Fruit fly (Drosophila melanogaster) whole organism, embryonic: Measurements from ENCODE around the gene NimB4.

Experiments used
- ATbp ChIP-seq: fragments of 200-800 bp; sonication (Bioruptor generic); optimal IDR thresholded peaks from 2 replicates; lab custom pipeline; 2017; ENCODE audit warnings: missing biosample characterization, mild to moderate bottlenecking, missing genetic modification characterization, missing genetic modification reagents
- Asciz ChIP-seq: fragments of 200-800 bp; sonication (Bioruptor generic); optimal IDR thresholded peaks from 2 replicates; lab custom pipeline; 2017; ENCODE audit warnings: missing biosample characterization, mild to moderate bottlenecking, missing genetic modification characterization, missing genetic modification reagents
- B-H1 ChIP-seq: fragments of 200-800 bp; sonication (Bioruptor generic); IDR thresholded peaks from 3 replicates; pipeline ENCODE4 v1.3.6; 2022; ENCODE audit warnings: missing biosample characterization, missing genetic modification characterization
- Blimp-1 ChIP-seq: fragments of 200-800 bp; sonication (Bioruptor generic); optimal IDR thresholded peaks from 3 replicates; lab custom pipeline; 2018; ENCODE audit warnings: missing biosample characterization, missing genetic modification characterization, mild to moderate bottlenecking, moderate library complexity, missing genetic modification reagents
- CG10979 ChIP-seq: fragments of 200-800 bp; sonication (Bioruptor generic); optimal IDR thresholded peaks from 2 replicates; lab custom pipeline; 2018; ENCODE audit warnings: missing biosample characterization, mild to moderate bottlenecking, missing genetic modification characterization, moderate library complexity
- CG11696 ChIP-seq: fragments of 200-800 bp; sonication (Bioruptor generic); IDR thresholded peaks from 2 replicates; pipeline ENCODE4 v1.3.6; 2022; ENCODE audit warnings: missing biosample characterization, missing genetic modification characterization
- CG12299 ChIP-seq: fragments of 200-800 bp; sonication (Bioruptor generic); optimal IDR thresholded peaks from 2 replicates; lab custom pipeline; 2018; ENCODE audit warnings: missing biosample characterization, mild to moderate bottlenecking, missing genetic modification characterization
- CG15601 ChIP-seq: fragments of 200-800 bp; sonication (Bioruptor generic); optimal IDR thresholded peaks from 3 replicates; lab custom pipeline; 2019; ENCODE audit warnings: missing biosample characterization, mild to moderate bottlenecking, missing genetic modification characterization, moderate library complexity
- CG18764 ChIP-seq: fragments of 200-800 bp; sonication (Bioruptor generic); optimal IDR thresholded peaks from 3 replicates; lab custom pipeline; 2016; ENCODE audit warnings: missing biosample characterization, missing genetic modification characterization
- CG2678 ChIP-seq: fragments of 200-800 bp; sonication (Bioruptor generic); optimal IDR thresholded peaks from 3 replicates; lab custom pipeline; 2019; ENCODE audit warnings: missing biosample characterization, mild to moderate bottlenecking, missing genetic modification characterization, moderate library complexity
- CG31388 ChIP-seq: fragments of 200-800 bp; sonication (Bioruptor generic); optimal IDR thresholded peaks from 2 replicates; lab custom pipeline; 2016; ENCODE audit warnings: missing biosample characterization, missing genetic modification characterization
- CG32532 ChIP-seq: fragments of 200-800 bp; sonication (Bioruptor generic); IDR thresholded peaks from 2 replicates; pipeline ENCODE4 v1.3.6; 2022; ENCODE audit warnings: missing biosample characterization, missing genetic modification characterization
- CG33213 ChIP-seq: fragments of 200-800 bp; sonication (Bioruptor generic); optimal IDR thresholded peaks from 3 replicates; lab custom pipeline; 2016; ENCODE audit warnings: missing biosample characterization, missing genetic modification characterization
- CG7556 ChIP-seq: fragments of 200-800 bp; sonication (Bioruptor generic); optimal IDR thresholded peaks from 2 replicates; lab custom pipeline; 2017; ENCODE audit warnings: missing biosample characterization, mild to moderate bottlenecking, missing genetic modification characterization
- CG7839 ChIP-seq: fragments of 200-800 bp; sonication (Bioruptor generic); optimal IDR thresholded peaks from 3 replicates; lab custom pipeline; 2018; ENCODE audit warnings: missing biosample characterization, mild to moderate bottlenecking, missing genetic modification characterization, moderate library complexity
- CrebB ChIP-seq: fragments of 200-800 bp; sonication (Bioruptor generic); optimal IDR thresholded peaks from 3 replicates; lab custom pipeline; 2018; ENCODE audit warnings: missing biosample characterization, mild to moderate bottlenecking, missing genetic modification characterization
- D19A ChIP-seq: fragments of 200-800 bp; optimal IDR thresholded peaks from 3 replicates; lab custom pipeline; 2019; ENCODE audit warnings: missing biosample characterization, mild to moderate bottlenecking, missing genetic modification characterization, moderate library complexity
- D19B ChIP-seq: fragments of 200-800 bp; sonication (Bioruptor generic); optimal IDR thresholded peaks from 2 replicates; lab custom pipeline; 2017; ENCODE audit warnings: missing biosample characterization, mild to moderate bottlenecking, missing genetic modification characterization
- Drgx ChIP-seq: fragments of 200-800 bp; sonication (Bioruptor generic); IDR thresholded peaks from 2 replicates; pipeline ENCODE4 v1.3.6; 2022; ENCODE audit warnings: missing biosample characterization, missing genetic modification characterization
- Ets97D ChIP-seq: fragments of 200-800 bp; sonication (Bioruptor generic); optimal IDR thresholded peaks from 3 replicates; lab custom pipeline; 2016; ENCODE audit warnings: missing biosample characterization, missing genetic modification characterization
- Myb ChIP-seq: fragments of 200-800 bp; sonication (Bioruptor generic); optimal IDR thresholded peaks from 2 replicates; lab custom pipeline; 2016; ENCODE audit warnings: missing biosample characterization, missing genetic modification characterization
- PHDP ChIP-seq: fragments of 200-800 bp; sonication (Bioruptor generic); optimal IDR thresholded peaks from 3 replicates; lab custom pipeline; 2018; ENCODE audit warnings: missing biosample characterization, mild to moderate bottlenecking, missing genetic modification characterization, moderate library complexity
- Stat92E ChIP-seq, 3 experiments: fragments of >200 bp in 2 of 3; fragments of 200-800 bp in 1 of 3; sonication (Bioruptor generic) in 1 of 3; optimal IDR thresholded peaks; 2 replicates each; lab custom pipeline; 2017 to 2019; ENCODE audit warnings: missing biosample characterization in 3 of 3, missing genetic modification characterization in 3 of 3, mild to moderate bottlenecking in 1 of 3, moderate library complexity in 1 of 3
- Xrp1 ChIP-seq: fragments of 200-800 bp; sonication (Bioruptor generic); IDR thresholded peaks from 2 replicates; pipeline ENCODE4 v1.3.6; 2022; ENCODE audit warnings: missing biosample characterization, missing genetic modification characterization
- YL-1 ChIP-seq: fragments of 200-800 bp; sonication (Bioruptor generic); optimal IDR thresholded peaks from 3 replicates; lab custom pipeline; 2017; ENCODE audit warnings: missing biosample characterization, mild to moderate bottlenecking, missing genetic modification characterization
- ase ChIP-seq: fragments of 200-800 bp; sonication (Bioruptor generic); IDR thresholded peaks from 3 replicates; pipeline ENCODE4 v1.3.6; 2022; ENCODE audit warnings: missing biosample characterization, missing genetic modification characterization
- bab2 ChIP-seq: fragments of 200-800 bp; sonication (Bioruptor generic); optimal IDR thresholded peaks from 2 replicates; lab custom pipeline; 2016; ENCODE audit warnings: missing biosample characterization, missing genetic modification characterization
- kah ChIP-seq: fragments of 200-800 bp; sonication (Bioruptor generic); optimal IDR thresholded peaks from 2 replicates; lab custom pipeline; 2018; ENCODE audit warnings: missing biosample characterization, mild to moderate bottlenecking, missing genetic modification characterization
- mam ChIP-seq: fragments of 200-800 bp; sonication (Bioruptor generic); optimal IDR thresholded peaks from 3 replicates; lab custom pipeline; 2016; ENCODE audit warnings: missing biosample characterization, missing genetic modification characterization
- pho ChIP-seq: fragments of 200-800 bp; sonication (Bioruptor generic); optimal IDR thresholded peaks from 2 replicates; lab custom pipeline; 2016; ENCODE audit warnings: missing biosample characterization, missing genetic modification characterization
- schlank ChIP-seq: fragments of 200-800 bp; sonication (Bioruptor generic); optimal IDR thresholded peaks from 2 replicates; lab custom pipeline; 2018; ENCODE audit warnings: missing biosample characterization, mild to moderate bottlenecking, missing genetic modification characterization
- sens ChIP-seq: fragments of 200-800 bp; sonication (Bioruptor generic); peaks from one replicate; lab custom pipeline; 2016; ENCODE audit warnings: missing biosample characterization, missing genetic modification characterization
- trh ChIP-seq: fragments of 200-800 bp; sonication (Bioruptor generic); optimal IDR thresholded peaks from 2 replicates; lab custom pipeline; 2016; ENCODE audit warnings: missing biosample characterization, missing genetic modification characterization
- ttk ChIP-seq: fragments of 200-800 bp; sonication (Bioruptor generic); IDR thresholded peaks from 2 replicates; pipeline ENCODE4 v2.1.2; 2022; ENCODE audit warnings: missing biosample characterization, missing genetic modification characterization
- unc-4 ChIP-seq: fragments of 200-800 bp; sonication (Bioruptor generic); IDR thresholded peaks from 2 replicates; pipeline ENCODE4 v1.3.6; 2022; ENCODE audit warnings: missing biosample characterization, missing genetic modification characterization; ENCODE audit not compliant: partially characterized antibody

Gene NimB4

dm6 chr2L:13977073-13977472, 7.3 kb upstream of the NimB4 start, which contains the start of gene Cyp28a5 (continued):
- TF ChIP-seq CG32532 (peak; percentile 29; the same call in 1 of the 2 replicates), YL-1 (no peak), Blimp-1 (GFP tag; lab: Kevin White, UChicago) (peak; percentile 13)
- TF ChIP-seq, all 482 proteins: peak for 12

DNA sequence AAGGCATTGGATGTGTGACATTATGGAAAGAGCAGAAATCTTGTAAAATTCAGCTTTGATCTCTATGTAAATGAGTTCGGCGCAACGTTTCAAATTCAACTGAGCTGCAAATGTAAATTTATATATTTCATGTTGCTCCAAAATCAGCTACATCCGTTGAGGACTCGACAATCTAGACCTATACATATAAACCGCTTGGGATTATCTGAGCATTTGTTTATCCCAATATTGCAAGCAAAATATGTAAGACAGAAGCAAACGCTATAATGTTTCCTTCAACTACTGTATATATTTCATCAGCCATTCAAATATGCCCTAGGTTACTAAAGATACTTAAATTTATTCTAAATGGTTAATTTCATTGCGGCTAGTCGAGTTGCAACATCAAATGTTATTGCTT, 6.9 kb upstream of the NimB4 start, which contains the start of gene NimC1:
TSS of gene NimC1 (minus strand) at position 101 of the 400 bp plus-strand sequence.
- TF ChIP-seq ttk (GFP tag; lab: Robert Waterston, UW) (no peak), sens (GFP tag; lab: Kevin White, UChicago) (peak; percentile 50)

DNA sequence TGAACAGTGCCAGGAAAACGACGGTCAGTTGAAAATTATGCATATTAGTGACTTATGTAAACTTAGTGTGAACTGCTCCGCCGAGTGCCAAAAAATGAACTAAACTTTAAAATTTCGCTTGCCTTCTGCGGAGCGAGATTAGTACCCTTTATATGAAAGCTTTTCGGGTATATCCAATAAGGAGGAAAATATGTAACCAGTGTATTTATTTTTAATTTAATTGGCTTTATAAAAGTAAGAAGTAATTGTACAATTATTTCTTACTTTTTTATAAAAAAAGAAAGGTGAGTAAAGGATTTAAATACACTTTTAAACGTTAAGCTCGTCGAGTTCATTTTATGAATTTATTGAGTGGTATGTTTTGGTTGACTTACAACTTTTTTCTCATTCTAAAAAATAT, 3.1 kb upstream of the NimB4 start, which contains the start of gene He:
TSS of gene He (minus strand) at position 101 of the 400 bp plus-strand sequence.
- TF ChIP-seq Asciz (no peak), Xrp1 (GFP tag; lab: Robert Waterston, UW) (no peak), B-H1 (GFP tag; lab: Robert Waterston, UW) (no peak), CG18764 (no peak), CG7839 (tag; lab: Kevin White, UChicago) (no peak), CG2678 (tag; lab: Kevin White, UChicago) (no peak), schlank (tag; lab: Kevin White, UChicago) (no peak), trh (no peak), ase (GFP tag; lab: Robert Waterston, UW) (no peak), CG11696 (GFP tag; lab: Robert Waterston, UW) (no peak), CG15601 (tag; lab: Kevin White, UChicago) (no peak), Myb (no peak), CG33213 (GFP tag; lab: Kevin White, UChicago) (no peak), Stat92E (GFP tag; optimal IDR thresholded peaks at IDR 0.05; lab: Kevin White, UChicago) (no peak), unc-4 (no peak), CrebB (no peak)

- TF ChIP-seq ATbp (GFP tag; lab: Kevin White, UChicago) = no peak
- TF ChIP-seq CG12299 (tag; lab: Kevin White, UChicago) = no peak
- TF ChIP-seq mam (GFP tag; lab: Kevin White, UChicago) = no peak
- TF ChIP-seq CG31388 = no peak
- no peak for TF ChIP-seq bab2 (GFP tag; lab: Kevin White, UChicago)
- peak; percentile 51 for TF ChIP-seq D19B (GFP tag; lab: Kevin White, UChicago)
- no peak for TF ChIP-seq Ets97D
- peak; percentile 24 for TF ChIP-seq D19A (tag; lab: Kevin White, UChicago)
- TF ChIP-seq Blimp-1 (GFP tag; lab: Kevin White, UChicago) = peak; percentile 15
- TF ChIP-seq pho (GFP tag; lab: Kevin White, UChicago) = no peak
- TF ChIP-seq PHDP (tag; lab: Kevin White, UChicago) = no peak
- TF ChIP-seq kah = no peak
- TF ChIP-seq CG10979 = no peak
- 0 out of 2 replicates have a peak, but pooled peaks have one; percentile 14 for TF ChIP-seq Drgx (GFP tag; lab: Robert Waterston, UW)
- no peak for TF ChIP-seq CG7556 (GFP tag; lab: Kevin White, UChicago)
- TF ChIP-seq, all 482 proteins: peak for 4
Observed at dm6 chr2L:13967846-13968350, 1.9 kb downstream of the NimB4 start, which contains the start of gene NimB3. TSS of gene NimB3 (minus strand) at chr2L:13967985.
